Fruit fly (Drosophila melanogaster): ENCODE data around the gene for.

Gene for

dm6 chr2L:3632047-3632880 lies 24.5 kb downstream of the for start (continued):
- TF ChIP-seq CG10543 (GFP tag; optimal IDR thresholded peaks at IDR 0.05) (peak; percentile 93), CG6791 (GFP tag; IDR thresholded peaks at IDR 0.05; ENCODE audit: partially characterized antibody) (no peak), Usf (GFP tag; optimal IDR thresholded peaks at IDR 0.05) (peak; percentile 81), CG15696 (tag; optimal IDR thresholded peaks at IDR 0.05) (peak; percentile 99), Ets97D (GFP tag; optimal IDR thresholded peaks at IDR 0.05) (peak; percentile 69), eve (GFP tag; optimal IDR thresholded peaks at IDR 0.05) (peak; percentile 74 to 98), kay (GFP tag; optimal IDR thresholded peaks at IDR 0.05) (peak; percentile 97), Blimp-1 (GFP tag; optimal IDR thresholded peaks at IDR 0.05) (peak; percentile 98), bowl (GFP tag; IDR thresholded peaks at IDR 0.05) (peak; percentile 95), HLHmδ (GFP tag; optimal IDR thresholded peaks at IDR 0.05) (peak; percentile 74), ato (GFP tag; IDR thresholded peaks at IDR 0.05; ENCODE audit: partially characterized antibody) (peak; percentile 20; the same call in 1 of the 2 replicates), nerfin-1 (tag; optimal IDR thresholded peaks at IDR 0.05) (peak; percentile 98), psq (GFP tag; optimal IDR thresholded peaks at IDR 0.05) (peak; percentile 72), CG12104 (GFP tag; optimal IDR thresholded peaks at IDR 0.05) (peak; percentile 92), jing (GFP tag; optimal IDR thresholded peaks at IDR 0.05) (peak; percentile 99), CG13624 (GFP tag; optimal IDR thresholded peaks at IDR 0.05) (peak; percentile 95), Asciz (GFP tag; optimal IDR thresholded peaks at IDR 0.05) (peak; percentile 99), CG3407 (GFP tag; optimal IDR thresholded peaks at IDR 0.05) (peak; percentile 88), E2f1 (GFP tag; IDR thresholded peaks at IDR 0.05) (peak; percentile 99), CG8478 (optimal IDR thresholded peaks at IDR 0.05) (peak; percentile 73), esg (GFP tag; conservative IDR thresholded peaks at IDR 0.05) (peak; percentile 96), CG11723 (GFP tag; optimal IDR thresholded peaks at IDR 0.05) (peak; percentile 80), Rfx (GFP tag; IDR thresholded peaks at IDR 0.05) (peak; percentile 97), CG8765 (GFP tag; IDR thresholded peaks at IDR 0.05) (peak; percentile 96), CG7928 (GFP tag; optimal IDR thresholded peaks at IDR 0.05) (peak; percentile 80), insv (GFP tag; optimal IDR thresholded peaks at IDR 0.05) (peak; percentile 20 to 74), Lim3 (GFP tag; IDR thresholded peaks at IDR 0.05) (peak; percentile 52; the same call in 1 of the 2 replicates), Bgb (GFP tag; IDR thresholded peaks at IDR 0.05; ENCODE audit: partially characterized antibody) (peak; percentile 58; the same call in 1 of the 2 replicates), Hr39 (optimal IDR thresholded peaks at IDR 0.05) (no peak), btn (GFP tag; optimal IDR thresholded peaks at IDR 0.05) (peak; percentile 93), schlank (tag; optimal IDR thresholded peaks at IDR 0.05) (peak; percentile 79), hbn (GFP tag; IDR thresholded peaks at IDR 0.05; ENCODE audit: partially characterized antibody) (no peak), CG9876 (GFP tag; optimal IDR thresholded peaks at IDR 0.05) (peak; percentile 82), CG13775 (GFP tag; optimal IDR thresholded peaks at IDR 0.05) (peak; percentile 93), CG42726 (GFP tag; IDR thresholded peaks at IDR 0.05; ENCODE audit: partially characterized antibody) (peak; percentile 68), CG10321 (GFP tag; IDR thresholded peaks at IDR 0.05) (peak; percentile 72), lmd (GFP tag; IDR thresholded peaks at IDR 0.05) (peak; percentile 96), CG43689 (GFP tag; IDR thresholded peaks at IDR 0.05) (peak; percentile 77), CG14860 (GFP tag; IDR thresholded peaks at IDR 0.05; ENCODE audit: partially characterized antibody) (no peak), ftz-f1 (GFP tag; optimal IDR thresholded peaks at IDR 0.05) (peak; percentile 78), CG1603 (tag; optimal IDR thresholded peaks at IDR 0.05) (peak; percentile 95), Dip2 (GFP tag; IDR thresholded peaks at IDR 0.05) (peak; percentile 72), row (GFP tag; IDR thresholded peaks at IDR 0.05) (peak; percentile 99), CrebB (tag; optimal IDR thresholded peaks at IDR 0.05) (peak; percentile 91), CG11504 (tag; optimal IDR thresholded peaks at IDR 0.05) (peak; percentile 94), caup (GFP tag; optimal IDR thresholded peaks at IDR 0.05; ENCODE audit: severe bottlenecking) (peak; percentile 91), pzg (GFP tag; optimal IDR thresholded peaks at IDR 0.05) (peak; percentile 27), dm (GFP tag; optimal IDR thresholded peaks at IDR 0.05) (peak; percentile 91)
